Worm (Caenorhabditis elegans) whole organism, young adult: ENCODE measurements around the gene ceh-86.

Experiments
- ceh-40 ChIP-seq: fragments of 200-800 bp; sonication (Bioruptor generic); IDR thresholded peaks from 2 replicates; pipeline ENCODE4 v1.3.6; 2022; ENCODE audit warnings: missing genetic modification characterization, missing compliant biosample characterization
- lag-1 ChIP-seq: fragments of 200-800 bp; sonication (Bioruptor generic); IDR thresholded peaks from 2 replicates; pipeline ENCODE4 v1.3.6; 2022; ENCODE audit warnings: missing genetic modification reagents, missing genetic modification characterization, missing compliant biosample characterization

- TF ChIP-seq lag-1 (GFP tag; lab: Robert Waterston, UW): no peak
- no peak for TF ChIP-seq ceh-40 (GFP tag; lab: Robert Waterston, UW)
These were observed 10.4 kb upstream of the ceh-86 start for ce11 chrII:2442243-2442642.
